Worm (Caenorhabditis elegans): ENCODE measurements around the gene cri-2.

DNA sequence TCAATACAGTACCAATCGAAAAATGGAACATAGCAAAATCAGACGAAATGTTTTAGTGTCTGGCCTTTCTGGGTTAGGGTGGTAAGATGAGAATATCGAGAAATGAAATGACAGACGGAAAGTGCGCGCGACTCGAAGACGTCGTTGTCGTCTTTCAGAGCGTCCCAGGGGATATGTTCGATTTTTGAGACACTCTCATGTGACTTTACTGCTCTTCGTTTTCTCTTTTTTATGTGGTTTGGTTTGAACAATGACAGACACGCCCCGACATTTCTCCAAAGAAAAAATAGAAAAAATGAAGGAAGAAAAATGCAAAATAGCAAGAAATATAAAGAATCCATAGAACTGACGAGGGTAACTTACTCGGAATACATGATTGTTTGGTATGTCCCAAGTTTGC lies 8.9 kb downstream of the cri-2 start:
- no peak for TF ChIP-seq tbx-7 (tag; optimal IDR thresholded peaks at IDR 0.05)
- TF ChIP-seq nhr-232 (tag; optimal IDR thresholded peaks at IDR 0.05), result no peak
- TF ChIP-seq ceh-14 (tag; optimal IDR thresholded peaks at IDR 0.05), result no peak
- no peak for TF ChIP-seq fkh-10 (GFP tag; optimal IDR thresholded peaks at IDR 0.05)
